Worm (Caenorhabditis elegans): ENCODE measurements around the gene W07G1.7.
A peak's percentile ranks its signal among the peaks of the same experiment; 100 is the strongest.
"Not testable (repeated sequence)": the region's sequence is repeated elsewhere in the genome, so short reads cannot be mapped to it uniquely, and the experiment has no call there.

Gene W07G1.7

DNA sequence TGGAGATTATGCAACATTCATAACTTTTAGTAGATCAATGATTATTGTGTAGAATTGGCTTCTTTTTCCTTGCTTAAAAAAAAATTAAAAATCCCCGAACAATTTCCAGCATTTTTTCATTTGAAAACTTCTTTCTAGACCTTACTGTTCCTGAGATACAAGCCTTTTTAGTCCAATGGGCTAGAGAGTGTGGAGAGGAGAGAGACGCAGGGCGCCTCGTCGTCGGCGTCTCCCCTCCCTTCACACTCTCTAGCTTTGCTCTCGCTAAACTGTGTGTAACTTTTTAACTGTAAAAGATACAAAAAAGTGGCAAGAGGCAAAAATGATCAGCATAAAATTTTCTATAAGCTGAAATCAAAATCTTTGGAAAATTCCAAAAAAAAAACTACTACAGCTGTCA lies 39.0 kb upstream of the W07G1.7 start:
- TF ChIP-seq blmp-1 (tag; optimal IDR thresholded peaks at IDR 0.05) (no peak), ceh-39 (tag; optimal IDR thresholded peaks at IDR 0.05) (no peak), unc-120 (tag; optimal IDR thresholded peaks at IDR 0.05; ENCODE audit: poor library complexity, severe bottlenecking) (no peak), lsy-2 (tag; optimal IDR thresholded peaks at IDR 0.05) (no peak), mab-5 (tag; optimal IDR thresholded peaks at IDR 0.05) (no peak), M03D4.4 (tag; optimal IDR thresholded peaks at IDR 0.05) (no peak), pha-4 (tag; optimal IDR thresholded peaks at IDR 0.05) (no peak), unc-62 (GFP tag; optimal IDR thresholded peaks at IDR 0.05) (no peak), drap-1 (GFP tag; optimal IDR thresholded peaks at IDR 0.05) (no peak), zip-8 (tag; optimal IDR thresholded peaks at IDR 0.05) (no peak), nhr-76 (tag; optimal IDR thresholded peaks at IDR 0.05) (no peak), ceh-43 (GFP tag; optimal IDR thresholded peaks at IDR 0.05) (no peak), mls-2 (tag; optimal IDR thresholded peaks at IDR 0.05) (no peak)

DNA sequence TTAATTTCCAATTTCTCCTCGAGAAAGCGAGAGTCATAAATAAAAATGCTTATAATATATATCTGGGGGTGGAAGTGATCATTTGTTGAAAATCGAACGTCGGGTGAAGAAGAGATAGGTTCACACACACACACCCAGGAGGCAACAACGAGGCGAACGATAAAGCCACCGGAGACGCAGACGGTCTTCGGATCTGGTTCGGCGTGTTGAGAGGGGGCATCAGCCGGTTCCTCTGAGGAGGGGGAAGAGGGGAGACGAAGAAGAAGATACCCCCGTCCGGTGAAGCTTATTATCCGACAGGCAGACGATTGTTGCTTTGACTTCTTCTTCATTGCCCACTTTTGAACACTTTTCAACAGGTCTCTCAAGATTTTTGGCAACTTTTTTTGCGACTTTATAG lies 38.6 kb upstream of the W07G1.7 start:
- no peak for TF ChIP-seq zip-8 (tag; optimal IDR thresholded peaks at IDR 0.05)
- no peak for TF ChIP-seq mab-5 (tag; optimal IDR thresholded peaks at IDR 0.05)
- no peak for TF ChIP-seq mep-1 (tag; optimal IDR thresholded peaks at IDR 0.05)
- peak; percentile 53 for TF ChIP-seq ham-2 (GFP tag; optimal IDR thresholded peaks at IDR 0.05)
- TF ChIP-seq unc-62 (GFP tag; optimal IDR thresholded peaks at IDR 0.05), result no peak

DNA sequence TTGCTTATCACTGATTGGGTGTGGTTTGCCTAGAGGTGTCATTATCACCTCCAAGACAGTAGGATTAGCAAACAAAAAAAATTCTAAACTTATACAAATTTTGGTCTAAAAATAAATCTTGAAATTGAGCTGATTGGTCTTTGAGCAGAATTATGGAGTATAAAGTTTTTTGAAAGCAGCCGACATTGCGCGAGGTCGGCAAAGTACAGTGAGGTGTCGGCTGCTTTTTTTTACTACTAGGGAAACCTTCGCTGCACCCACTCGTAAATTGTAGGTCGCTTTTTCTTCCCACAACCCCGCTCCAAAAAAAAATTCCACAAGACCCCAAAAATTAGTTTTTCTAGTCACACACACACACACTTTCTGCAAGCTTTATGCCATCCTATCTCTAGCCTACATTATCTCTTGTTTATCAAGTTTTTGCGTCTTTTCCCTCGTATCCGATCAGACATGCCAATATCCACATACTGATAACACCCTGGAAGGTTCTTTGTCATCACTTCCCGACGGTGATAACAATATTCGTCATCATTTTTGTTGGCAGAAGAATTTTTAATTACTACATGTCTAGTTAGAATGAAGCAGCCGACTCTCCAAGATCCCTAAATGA lies 37.8 kb upstream of the W07G1.7 start:
- TF ChIP-seq elt-3 (tag; optimal IDR thresholded peaks at IDR 0.05) (peak; percentile 68), nhr-12 (tag; optimal IDR thresholded peaks at IDR 0.05) (no peak), mls-2 (tag; optimal IDR thresholded peaks at IDR 0.05) (no peak)

DNA sequence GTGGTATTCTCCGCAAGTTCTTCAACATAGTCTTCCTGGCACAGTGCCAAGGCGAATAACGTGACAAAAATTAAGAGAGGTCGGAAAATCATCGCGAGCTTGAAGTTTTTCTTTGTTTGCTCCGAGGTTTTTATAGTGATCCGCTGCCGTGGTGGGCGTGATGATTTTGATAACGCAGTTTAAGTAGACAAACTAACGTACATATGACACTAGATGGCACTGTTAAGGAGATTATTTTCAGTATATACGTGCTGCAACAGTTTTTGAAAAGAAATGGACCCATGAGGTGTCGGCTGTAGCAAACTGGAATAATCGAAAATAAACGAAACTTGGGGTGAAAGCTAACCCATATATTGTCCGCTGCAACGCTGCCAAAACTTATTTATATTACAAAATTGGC lies 36.1 kb upstream of the W07G1.7 start, which contains the start of gene F01D5.5:
Gene F01D5.5 (minus strand): TSS at position 101 of the 400 bp plus-strand sequence.
- TF ChIP-seq tbx-8 (GFP tag; optimal IDR thresholded peaks at IDR 0.05) (no peak), hlh-1 (tag; optimal IDR thresholded peaks at IDR 0.05) (no peak), flh-1 (GFP tag; optimal IDR thresholded peaks at IDR 0.05) (no peak), elt-1 (tag; optimal IDR thresholded peaks at IDR 0.05; ENCODE audit: borderline replicate concordance, insufficient read depth) (no peak), lsy-2 (tag; optimal IDR thresholded peaks at IDR 0.05) (no peak), blmp-1 (tag; optimal IDR thresholded peaks at IDR 0.05) (no peak), zip-8 (tag; optimal IDR thresholded peaks at IDR 0.05) (no peak), bed-3 (GFP tag; optimal IDR thresholded peaks at IDR 0.05) (no peak), nhr-76 (tag; optimal IDR thresholded peaks at IDR 0.05) (no peak), nhr-12 (tag; optimal IDR thresholded peaks at IDR 0.05) (no peak), snpc-4 (tag; optimal IDR thresholded peaks at IDR 0.05) (no peak), ceh-39 (tag; optimal IDR thresholded peaks at IDR 0.05) (no peak), ces-1 (GFP tag; optimal IDR thresholded peaks at IDR 0.05) (no peak), mab-5 (tag; optimal IDR thresholded peaks at IDR 0.05) (no peak), M03D4.4 (tag; optimal IDR thresholded peaks at IDR 0.05) (no peak), sem-2 (GFP tag; optimal IDR thresholded peaks at IDR 0.05) (no peak), ceh-83 (GFP tag; optimal IDR thresholded peaks at IDR 0.05) (no peak)

DNA sequence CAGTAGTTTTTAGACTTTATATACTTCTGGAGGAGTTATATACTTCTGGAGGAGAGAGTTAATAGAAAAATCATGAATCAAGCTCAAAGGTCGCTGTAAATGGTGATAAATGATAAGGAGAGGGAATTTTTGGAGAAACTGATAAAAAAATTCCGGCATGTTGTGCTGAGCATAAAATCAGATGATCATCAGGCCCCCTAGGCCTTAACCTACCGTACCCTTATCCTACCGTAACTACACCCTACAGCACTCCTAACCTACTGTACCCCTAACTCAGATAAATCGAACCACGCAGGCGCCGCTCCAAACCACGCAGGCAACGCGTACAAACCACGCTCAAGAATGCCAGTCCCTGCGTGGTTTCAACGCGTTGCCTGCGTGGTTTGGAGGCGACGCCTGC lies 33.9 kb upstream of the W07G1.7 start, which contains the start of gene F01D5.3:
Gene F01D5.3 (minus strand): TSS at position 101 of the 400 bp plus-strand sequence.
- not testable (repeated sequence) for TF ChIP-seq nhr-237 (tag; optimal IDR thresholded peaks at IDR 0.05); unc-120 (tag; optimal IDR thresholded peaks at IDR 0.05; ENCODE audit: poor library complexity, severe bottlenecking); sem-2 (GFP tag; optimal IDR thresholded peaks at IDR 0.05)

DNA sequence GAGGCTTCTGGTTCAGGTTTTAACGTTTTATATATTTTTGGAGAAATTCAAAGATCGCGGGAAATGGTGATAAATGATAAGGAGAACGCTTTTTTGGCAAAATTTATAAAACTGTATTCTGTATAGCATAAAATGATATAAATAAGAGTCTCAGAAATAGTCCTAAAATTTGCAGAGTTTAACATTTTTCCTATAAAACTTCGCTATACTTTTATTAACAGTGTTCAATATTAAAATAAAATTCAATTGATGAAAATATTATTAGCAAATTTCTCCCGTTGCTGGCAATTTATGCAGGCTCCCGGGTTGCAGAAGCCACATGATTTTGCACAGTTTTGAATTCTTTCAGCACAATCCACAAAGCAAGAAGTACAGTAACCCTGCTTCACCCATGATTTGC lies 32.8 kb upstream of the W07G1.7 start, which contains the start of gene F01D5.2:
Gene F01D5.2 (minus strand): TSS at position 101 of the 400 bp plus-strand sequence.
- no peak for TF ChIP-seq mls-2 (tag; optimal IDR thresholded peaks at IDR 0.05)
- no peak for TF ChIP-seq sem-2 (GFP tag; optimal IDR thresholded peaks at IDR 0.05)
- TF ChIP-seq lin-13 (tag; optimal IDR thresholded peaks at IDR 0.05), result no peak
- no peak for TF ChIP-seq snpc-4 (tag; optimal IDR thresholded peaks at IDR 0.05)
- no peak for TF ChIP-seq drap-1 (GFP tag; optimal IDR thresholded peaks at IDR 0.05)
- no peak for TF ChIP-seq ces-1 (GFP tag; optimal IDR thresholded peaks at IDR 0.05)
- TF ChIP-seq pha-4 (tag; optimal IDR thresholded peaks at IDR 0.05), result no peak
- TF ChIP-seq cnd-1 (tag; optimal IDR thresholded peaks at IDR 0.05), result no peak
- no peak for TF ChIP-seq tbx-8 (GFP tag; optimal IDR thresholded peaks at IDR 0.05)

Measured in whole organism, mixed stage, embryonic.